Fruit fly (Drosophila melanogaster) whole organism, prepupa: ENCODE results near the gene ppk31.

Experiments
- Blimp-1 ChIP-seq: fragments of 200-800 bp; sonication (Bioruptor generic); optimal IDR thresholded peaks from 3 replicates; lab custom pipeline; 2017; ENCODE audit warnings: missing biosample characterization, missing genetic modification characterization, mild to moderate bottlenecking, moderate library complexity, missing genetic modification reagents
- CG10631 ChIP-seq: fragments of 200-800 bp; sonication (Bioruptor generic); optimal IDR thresholded peaks from 2 replicates; lab custom pipeline; 2016; ENCODE audit warnings: missing biosample characterization, missing genetic modification characterization
- CG10669 ChIP-seq: fragments of 200-800 bp; sonication (Bioruptor generic); optimal IDR thresholded peaks from 3 replicates; lab custom pipeline; 2018; ENCODE audit warnings: missing biosample characterization, mild to moderate bottlenecking, missing genetic modification characterization, moderate library complexity
- CG11762 ChIP-seq: fragments of 200-800 bp; sonication (Bioruptor generic); optimal IDR thresholded peaks from 3 replicates; lab custom pipeline; 2016; ENCODE audit warnings: missing biosample characterization, missing genetic modification characterization; ENCODE audit not compliant: insufficient read depth
- CG15336 ChIP-seq: fragments of 200-800 bp; sonication (Bioruptor generic); IDR thresholded peaks from 2 replicates; pipeline ENCODE4 v1.3.6; 2022; ENCODE audit warnings: missing biosample characterization, missing genetic modification characterization
- CG1621 ChIP-seq: fragments of 200-800 bp; sonication (Bioruptor generic); optimal IDR thresholded peaks from 3 replicates; lab custom pipeline; 2018; ENCODE audit warnings: missing biosample characterization, mild to moderate bottlenecking, missing genetic modification characterization
- CG3032 ChIP-seq: fragments of 200-800 bp; optimal IDR thresholded peaks from 2 replicates; lab custom pipeline; 2019; ENCODE audit warnings: missing biosample characterization, mild to moderate bottlenecking, missing genetic modification characterization, moderate library complexity
- CG32006 ChIP-seq: fragments of 200-800 bp; sonication (Bioruptor generic); optimal IDR thresholded peaks from 3 replicates; lab custom pipeline; 2017; ENCODE audit warnings: missing biosample characterization, mild to moderate bottlenecking, missing genetic modification characterization
- CG34406 ChIP-seq: fragments of 200-800 bp; sonication (Bioruptor generic); optimal IDR thresholded peaks from 3 replicates; lab custom pipeline; 2016; ENCODE audit warnings: missing biosample characterization, missing genetic modification characterization
- CG3919 ChIP-seq: fragments of 200-800 bp; sonication (Bioruptor generic); optimal IDR thresholded peaks from 3 replicates; lab custom pipeline; 2016; ENCODE audit warnings: missing biosample characterization, missing genetic modification characterization
- CG4318 ChIP-seq: fragments of 200-800 bp; sonication (Bioruptor generic); optimal IDR thresholded peaks from 3 replicates; lab custom pipeline; 2017; ENCODE audit warnings: missing biosample characterization, mild to moderate bottlenecking, missing genetic modification characterization
- CG6163 ChIP-seq: fragments of 200-800 bp; sonication (Bioruptor generic); IDR thresholded peaks from 3 replicates; pipeline ENCODE4 v1.3.6; 2022; ENCODE audit warnings: missing biosample characterization, missing genetic modification characterization
- CG6276 ChIP-seq: fragments of 200-800 bp; sonication (Bioruptor generic); optimal IDR thresholded peaks from 2 replicates; lab custom pipeline; 2017; ENCODE audit warnings: missing biosample characterization, mild to moderate bottlenecking, missing genetic modification characterization
- CG6792 ChIP-seq: fragments of 200-800 bp; sonication (Bioruptor generic); optimal IDR thresholded peaks from 3 replicates; lab custom pipeline; 2016; ENCODE audit warnings: missing biosample characterization, missing genetic modification characterization
- CG6854 ChIP-seq: fragments of 200-800 bp; sonication (Bioruptor generic); optimal IDR thresholded peaks from 2 replicates; lab custom pipeline; 2017; ENCODE audit warnings: missing biosample characterization, mild to moderate bottlenecking, missing genetic modification characterization
- CG8119 ChIP-seq: fragments of 200-800 bp; sonication (Bioruptor generic); IDR thresholded peaks from 3 replicates; pipeline ENCODE4 v1.3.6; 2022; ENCODE audit warnings: missing biosample characterization, missing genetic modification characterization
- CG8632 ChIP-seq: fragments of 200-800 bp; sonication (Bioruptor generic); optimal IDR thresholded peaks from 3 replicates; lab custom pipeline; 2016; ENCODE audit warnings: missing biosample characterization, missing genetic modification characterization
- CG9139 ChIP-seq: fragments of 200-800 bp; sonication (Bioruptor generic); optimal IDR thresholded peaks from 3 replicates; lab custom pipeline; 2017; ENCODE audit warnings: missing biosample characterization, mild to moderate bottlenecking, missing genetic modification characterization
- Eip78C ChIP-seq: fragments of 200-800 bp; sonication (Bioruptor generic); peaks from one replicate; lab custom pipeline; 2016; ENCODE audit warnings: missing biosample characterization, missing genetic modification characterization
- Ets96B ChIP-seq: fragments of 200-800 bp; optimal IDR thresholded peaks from 2 replicates; lab custom pipeline; 2019; ENCODE audit warnings: missing biosample characterization, mild to moderate bottlenecking, missing genetic modification characterization, moderate library complexity
- Gug ChIP-seq: fragments of 200-800 bp; sonication (Bioruptor generic); IDR thresholded peaks from 2 replicates; pipeline ENCODE4 v1.3.6; 2022; ENCODE audit warnings: missing biosample characterization, missing genetic modification characterization
- Hr38 ChIP-seq: sonication (Bioruptor generic); optimal IDR thresholded peaks from 2 replicates; lab custom pipeline; 2016; ENCODE audit warnings: missing biosample characterization, missing genetic modification characterization
- Hr39 ChIP-seq: fragments of 200-800 bp; sonication (Bioruptor generic); optimal IDR thresholded peaks from 2 replicates; lab custom pipeline; 2016; ENCODE audit warnings: missing biosample characterization, missing genetic modification characterization
- Hr4 ChIP-seq: fragments of 200-800 bp; sonication (Bioruptor generic); optimal IDR thresholded peaks from 3 replicates; lab custom pipeline; 2016; ENCODE audit warnings: missing biosample characterization, missing genetic modification characterization
- Lpt ChIP-seq: fragments of 200-800 bp; sonication (Bioruptor generic); optimal IDR thresholded peaks from 3 replicates; lab custom pipeline; 2016; ENCODE audit warnings: missing biosample characterization, missing genetic modification characterization
- Met ChIP-seq: fragments of 200-800 bp; sonication (Bioruptor generic); optimal IDR thresholded peaks from 3 replicates; lab custom pipeline; 2016; ENCODE audit warnings: missing biosample characterization, missing genetic modification characterization
- OdsH ChIP-seq: fragments of 200-800 bp; sonication (Bioruptor generic); optimal IDR thresholded peaks from 3 replicates; lab custom pipeline; 2016; ENCODE audit warnings: missing biosample characterization, missing genetic modification characterization
- Smox ChIP-seq: fragments of 200-800 bp; sonication (Bioruptor generic); optimal IDR thresholded peaks from 3 replicates; lab custom pipeline; 2016; ENCODE audit warnings: missing biosample characterization, missing genetic modification characterization
- Sox102F ChIP-seq: fragments of 200-800 bp; sonication (Bioruptor generic); optimal IDR thresholded peaks from 2 replicates; lab custom pipeline; 2016; ENCODE audit warnings: missing biosample characterization, mild to moderate bottlenecking, missing genetic modification characterization
- Sox14 ChIP-seq: fragments of 200-800 bp; sonication (Bioruptor generic); optimal IDR thresholded peaks from 3 replicates; lab custom pipeline; 2016; ENCODE audit warnings: missing biosample characterization, missing genetic modification characterization
- Sox15 ChIP-seq: fragments of 200-800 bp; sonication (Bioruptor generic); optimal IDR thresholded peaks from 3 replicates; lab custom pipeline; 2016; ENCODE audit warnings: missing biosample characterization, missing genetic modification characterization
- achi ChIP-seq: fragments of 200-800 bp; sonication (Bioruptor generic); optimal IDR thresholded peaks from 3 replicates; lab custom pipeline; 2016; ENCODE audit warnings: missing biosample characterization, missing genetic modification characterization
- acj6 ChIP-seq: fragments of 200-800 bp; sonication (Bioruptor generic); optimal IDR thresholded peaks from 3 replicates; lab custom pipeline; 2016; ENCODE audit warnings: missing biosample characterization, missing genetic modification characterization
- dac ChIP-seq: fragments of 200-800 bp; sonication (Bioruptor generic); optimal IDR thresholded peaks from 2 replicates; lab custom pipeline; 2017; ENCODE audit warnings: missing biosample characterization, mild to moderate bottlenecking, missing genetic modification characterization
- dsx ChIP-seq: fragments of 200-800 bp; optimal IDR thresholded peaks from 3 replicates; lab custom pipeline; 2019; ENCODE audit warnings: missing biosample characterization, mild to moderate bottlenecking, missing genetic modification characterization, moderate library complexity; ENCODE audit not compliant: poor library complexity, severe bottlenecking
- eg ChIP-seq: fragments of 200-800 bp; sonication (Bioruptor generic); IDR thresholded peaks from 3 replicates; pipeline ENCODE4 v1.3.6; 2022; ENCODE audit warnings: missing biosample characterization, missing genetic modification characterization
- esn ChIP-seq: fragments of 200-800 bp; sonication (Bioruptor generic); optimal IDR thresholded peaks from 2 replicates; lab custom pipeline; 2016; ENCODE audit warnings: missing biosample characterization, mild to moderate bottlenecking, missing genetic modification characterization, moderate library complexity
- fkh ChIP-seq: fragments of 200-800 bp; sonication (Bioruptor generic); optimal IDR thresholded peaks from 3 replicates; lab custom pipeline; 2017; ENCODE audit warnings: missing biosample characterization, mild to moderate bottlenecking, missing genetic modification characterization, moderate library complexity
- lz ChIP-seq: fragments of 200-800 bp; sonication (Bioruptor generic); optimal IDR thresholded peaks from 3 replicates; lab custom pipeline; 2016; ENCODE audit warnings: missing biosample characterization, missing genetic modification characterization
- net ChIP-seq: fragments of 200-800 bp; sonication (Bioruptor generic); optimal IDR thresholded peaks from 3 replicates; lab custom pipeline; 2016; ENCODE audit warnings: missing biosample characterization, missing genetic modification characterization
- pdm3 ChIP-seq: fragments of 200-800 bp; sonication (Bioruptor generic); optimal IDR thresholded peaks from 3 replicates; lab custom pipeline; 2016; ENCODE audit warnings: missing biosample characterization, missing genetic modification characterization
- salr ChIP-seq, 2 experiments: fragments of 200-800 bp; sonication (Bioruptor generic); optimal IDR thresholded peaks; 3 replicates each; lab custom pipeline; 2016 to 2018; ENCODE audit warnings: missing biosample characterization in 2 of 2, missing genetic modification characterization in 2 of 2, mild to moderate bottlenecking in 1 of 2
- spab ChIP-seq: fragments of 200-800 bp; sonication (Bioruptor generic); optimal IDR thresholded peaks from 2 replicates; lab custom pipeline; 2017; ENCODE audit warnings: missing biosample characterization, mild to moderate bottlenecking, missing genetic modification characterization, missing genetic modification reagents
- ss ChIP-seq, 2 experiments: fragments of 200-800 bp; sonication (Bioruptor generic); optimal IDR thresholded peaks; 2 replicates in 1 of 2; 3 replicates in 1 of 2; lab custom pipeline; 2017 to 2018; ENCODE audit warnings: mild to moderate bottlenecking in 2 of 2, missing biosample characterization in 2 of 2, missing genetic modification characterization in 2 of 2, moderate library complexity in 1 of 2
- svp ChIP-seq: fragments of 200-800 bp; sonication (Bioruptor generic); peaks from one replicate; lab custom pipeline; 2016; ENCODE audit warnings: missing biosample characterization, missing genetic modification characterization
- topi ChIP-seq: fragments of 200-800 bp; sonication (Bioruptor generic); optimal IDR thresholded peaks from 3 replicates; lab custom pipeline; 2016; ENCODE audit warnings: missing biosample characterization, missing genetic modification characterization
- vri ChIP-seq: fragments of 200-800 bp; sonication (Bioruptor generic); optimal IDR thresholded peaks from 3 replicates; lab custom pipeline; 2016; ENCODE audit warnings: missing biosample characterization, mild to moderate bottlenecking, missing genetic modification characterization

ppk31 gene

dm6 chr3R:27181074-27181473 lies 18.1 kb downstream of the ppk31 start:
- TF ChIP-seq Hr38 (GFP tag; lab: Kevin White, UChicago) (no peak), vri (GFP tag; lab: Kevin White, UChicago) (no peak), Hr4 (GFP tag; lab: Kevin White, UChicago) (peak; percentile 61), achi (GFP tag; lab: Kevin White, UChicago) (peak; percentile 50), OdsH (GFP tag; lab: Kevin White, UChicago) (peak; percentile 49), dsx (no peak), Sox14 (GFP tag; lab: Kevin White, UChicago) (peak; percentile 43), CG32006 (GFP tag; lab: Kevin White, UChicago) (peak; percentile 82), CG10631 (GFP tag; lab: Kevin White, UChicago) (peak; percentile 44), eg (GFP tag; lab: Robert Waterston, UW) (peak; percentile 83), Hr39 (peak; percentile 4), Eip78C (GFP tag; lab: Kevin White, UChicago) (peak; percentile 74), Lpt (GFP tag; lab: Kevin White, UChicago) (peak; percentile 56), CG6854 (no peak), CG6276 (GFP tag; lab: Kevin White, UChicago) (peak; percentile 72), acj6 (GFP tag; lab: Kevin White, UChicago) (peak; percentile 41), CG6163 (GFP tag; lab: Robert Waterston, UW) (peak; percentile 82), dac (no peak), CG34406 (GFP tag; lab: Kevin White, UChicago) (no peak), Gug (GFP tag; lab: Robert Waterston, UW) (peak; percentile 67), CG8632 (GFP tag; lab: Kevin White, UChicago) (no peak), Ets96B (tag; lab: Kevin White, UChicago) (no peak), esn (peak; percentile 19), CG3919 (GFP tag; lab: Kevin White, UChicago) (peak; percentile 58), CG4318 (GFP tag; lab: Kevin White, UChicago) (peak; percentile 54), Blimp-1 (GFP tag; lab: Kevin White, UChicago) (no peak), topi (peak; percentile 4), salr (GFP tag; optimal IDR thresholded peaks at IDR 0.05; lab: Kevin White, UChicago) (peak in 1 of 2 experiments; percentile 65), ss (GFP tag; optimal IDR thresholded peaks at IDR 0.05; lab: Kevin White, UChicago) (no peak), net (GFP tag; lab: Kevin White, UChicago) (peak; percentile 24), CG8119 (GFP tag; lab: Robert Waterston, UW) (peak; percentile 77), CG15336 (GFP tag; lab: Robert Waterston, UW) (peak; percentile 89), svp (GFP tag; lab: Kevin White, UChicago) (no peak), CG3032 (tag; lab: Kevin White, UChicago) (peak; percentile 14), Met (GFP tag; lab: Kevin White, UChicago) (peak; percentile 8), pdm3 (peak; percentile 46)

- TF ChIP-seq Hr38 (GFP tag; lab: Kevin White, UChicago) (no peak), Smox (peak; percentile 57), Eip78C (GFP tag; lab: Kevin White, UChicago) (peak; percentile 85), Sox14 (GFP tag; lab: Kevin White, UChicago) (peak; percentile 66), CG1621 (peak; percentile 40), acj6 (GFP tag; lab: Kevin White, UChicago) (peak; percentile 59), CG6854 (peak; percentile 92), ss (GFP tag; optimal IDR thresholded peaks at IDR 0.05; lab: Kevin White, UChicago) (peak; percentile 51 to 74), achi (GFP tag; lab: Kevin White, UChicago) (peak; percentile 51), CG6163 (GFP tag; lab: Robert Waterston, UW) (peak; percentile 73; the same call in 2 of the 3 replicates), fkh (GFP tag; lab: Kevin White, UChicago) (no peak), Gug (GFP tag; lab: Robert Waterston, UW) (peak; percentile 30; the same call in 1 of the 2 replicates), Lpt (GFP tag; lab: Kevin White, UChicago) (peak; percentile 30), CG10669 (GFP tag; lab: Kevin White, UChicago) (peak; percentile 60), CG8632 (GFP tag; lab: Kevin White, UChicago) (peak; percentile 22), topi (peak; percentile 61), spab (GFP tag; lab: Kevin White, UChicago) (peak; percentile 52), CG15336 (GFP tag; lab: Robert Waterston, UW) (peak; percentile 55), CG10631 (GFP tag; lab: Kevin White, UChicago) (peak; percentile 58), Sox15 (GFP tag; lab: Kevin White, UChicago) (peak; percentile 4), CG11762 (GFP tag; lab: Kevin White, UChicago) (no peak), CG6792 (GFP tag; lab: Kevin White, UChicago) (peak; percentile 58), lz (GFP tag; lab: Kevin White, UChicago) (peak; percentile 64), CG9139 (GFP tag; lab: Kevin White, UChicago) (peak; percentile 28), salr (GFP tag; optimal IDR thresholded peaks at IDR 0.05; lab: Kevin White, UChicago) (no peak), Sox102F (GFP tag; lab: Kevin White, UChicago) (peak; percentile 63), Blimp-1 (GFP tag; lab: Kevin White, UChicago) (peak; percentile 22)
Observed at dm6 chr3R:27185933-27186571, 23.1 kb downstream of the ppk31 start.
